Worm (Caenorhabditis elegans): Measurements from ENCODE around the gene C15H11.13.

ce11 chrV:14417735-14418134 lies 22.9 kb downstream of the C15H11.13 start, which contains the start of the genes nxf-2 and set-31:
- TF ChIP-seq hlh-13 (GFP tag; optimal IDR thresholded peaks at IDR 0.05) (no peak), pqm-1 (tag; optimal IDR thresholded peaks at IDR 0.05) (no peak)

All from whole organism, late embryonic.